Fruit fly (Drosophila melanogaster): Measurements from ENCODE around the gene CG7443.
A peak's percentile ranks its signal among the peaks of the same experiment; 100 is the strongest.

The CG7443 gene

dm6 chr3R:8347279-8347678 is 23.2 kb downstream of the CG7443 start, which contains the start of gene CG7352:
Gene CG7352, plus strand, starts transcription at chr3R:8347579.
- TF ChIP-seq tj (GFP tag; optimal IDR thresholded peaks at IDR 0.05) (no peak), ovo (GFP tag; optimal IDR thresholded peaks at IDR 0.05) (no peak), pad (GFP tag; optimal IDR thresholded peaks at IDR 0.05) (no peak), CG11617 (GFP tag; optimal IDR thresholded peaks at IDR 0.05) (no peak), cic (GFP tag; optimal IDR thresholded peaks at IDR 0.05) (no peak), CG5204 (GFP tag; optimal IDR thresholded peaks at IDR 0.05) (no peak), Mnt (GFP tag; optimal IDR thresholded peaks at IDR 0.05) (no peak), CG33017 (tag; optimal IDR thresholded peaks at IDR 0.05) (no peak), toe (GFP tag; optimal IDR thresholded peaks at IDR 0.05) (no peak), kay (GFP tag; ENCODE audit: borderline replicate concordance) (no peak), Clk (GFP tag; optimal IDR thresholded peaks at IDR 0.05) (no peak), Hr96 (GFP tag; optimal IDR thresholded peaks at IDR 0.05) (no peak), CG1620 (GFP tag; optimal IDR thresholded peaks at IDR 0.05) (no peak)

- TF ChIP-seq toe (GFP tag; optimal IDR thresholded peaks at IDR 0.05) (no peak), CG1620 (GFP tag; optimal IDR thresholded peaks at IDR 0.05) (no peak)
Observed at dm6 chr3R:8347835-8348234, 23.7 kb downstream of the CG7443 start.

dm6 chr3R:8349106-8349448 is 25.0 kb downstream of the CG7443 start:
- TF ChIP-seq toe (GFP tag; optimal IDR thresholded peaks at IDR 0.05) (no peak), kay (GFP tag; ENCODE audit: borderline replicate concordance) (no peak), Hr96 (GFP tag; optimal IDR thresholded peaks at IDR 0.05) (no peak), CG7045 (GFP tag; optimal IDR thresholded peaks at IDR 0.05) (no peak), Crg-1 (GFP tag; optimal IDR thresholded peaks at IDR 0.05) (no peak), Clk (GFP tag; optimal IDR thresholded peaks at IDR 0.05) (no peak)

dm6 chr3R:8349449-8350115 is 25.5 kb downstream of the CG7443 start, which contains the start of gene Atg13:
Gene Atg13, plus strand, starts transcription at chr3R:8349815.
- TF ChIP-seq CG11617 (GFP tag; optimal IDR thresholded peaks at IDR 0.05) (peak; percentile 45), Hr96 (GFP tag; optimal IDR thresholded peaks at IDR 0.05) (no peak), bab1 (GFP tag; optimal IDR thresholded peaks at IDR 0.05) (peak; percentile 46), CG14711 (tag; optimal IDR thresholded peaks at IDR 0.05) (no peak), Clk (GFP tag; optimal IDR thresholded peaks at IDR 0.05) (no peak), CG33017 (tag; optimal IDR thresholded peaks at IDR 0.05) (no peak), CG5204 (GFP tag; optimal IDR thresholded peaks at IDR 0.05) (no peak), kay (GFP tag; ENCODE audit: borderline replicate concordance) (no peak), cnc (optimal IDR thresholded peaks at IDR 0.05) (no peak), ovo (GFP tag; optimal IDR thresholded peaks at IDR 0.05) (no peak), CG12768 (GFP tag; optimal IDR thresholded peaks at IDR 0.05) (peak; percentile 69), CG7101 (tag; optimal IDR thresholded peaks at IDR 0.05) (peak; percentile 7), Mnt (GFP tag; optimal IDR thresholded peaks at IDR 0.05) (peak; percentile 21), CG1620 (GFP tag; optimal IDR thresholded peaks at IDR 0.05) (peak; percentile 56), toe (GFP tag; optimal IDR thresholded peaks at IDR 0.05) (peak; percentile 63), cic (GFP tag; optimal IDR thresholded peaks at IDR 0.05) (peak; percentile 14), tj (GFP tag; optimal IDR thresholded peaks at IDR 0.05) (peak; percentile 45), pad (GFP tag; optimal IDR thresholded peaks at IDR 0.05) (peak; percentile 18)

dm6 chr3R:8352961-8353728 is 29.0 kb downstream of the CG7443 start:
- peak; percentile 92 for TF ChIP-seq cic (GFP tag; optimal IDR thresholded peaks at IDR 0.05)
- TF ChIP-seq kay (GFP tag; ENCODE audit: borderline replicate concordance) = peak; percentile 92
- TF ChIP-seq pad (GFP tag; optimal IDR thresholded peaks at IDR 0.05) = no peak
- TF ChIP-seq CG12768 (GFP tag; optimal IDR thresholded peaks at IDR 0.05) = peak; percentile 43
- TF ChIP-seq Mnt (GFP tag; optimal IDR thresholded peaks at IDR 0.05) = peak; percentile 51
- peak; percentile 40 for TF ChIP-seq toe (GFP tag; optimal IDR thresholded peaks at IDR 0.05)
- peak; percentile 62 for TF ChIP-seq tj (GFP tag; optimal IDR thresholded peaks at IDR 0.05)
- no peak for TF ChIP-seq Clk (GFP tag; optimal IDR thresholded peaks at IDR 0.05)

- TF ChIP-seq toe (GFP tag; optimal IDR thresholded peaks at IDR 0.05) (peak; percentile 45), Hr96 (GFP tag; optimal IDR thresholded peaks at IDR 0.05) (peak; percentile 67), CG12768 (GFP tag; optimal IDR thresholded peaks at IDR 0.05) (peak; percentile 94), CG5204 (GFP tag; optimal IDR thresholded peaks at IDR 0.05) (peak; percentile 39), cnc (optimal IDR thresholded peaks at IDR 0.05) (no peak)
Observed at dm6 chr3R:8353994-8354393, 29.9 kb downstream of the CG7443 start.

- TF ChIP-seq toe (GFP tag; optimal IDR thresholded peaks at IDR 0.05) (no peak), bab1 (GFP tag; optimal IDR thresholded peaks at IDR 0.05) (peak; percentile 80), CG33017 (tag; optimal IDR thresholded peaks at IDR 0.05) (peak; percentile 55), cic (GFP tag; optimal IDR thresholded peaks at IDR 0.05) (peak; percentile 32), CG14711 (tag; optimal IDR thresholded peaks at IDR 0.05) (peak; percentile 77), tj (GFP tag; optimal IDR thresholded peaks at IDR 0.05) (peak; percentile 72), CG7101 (tag; optimal IDR thresholded peaks at IDR 0.05) (peak; percentile 76), pad (GFP tag; optimal IDR thresholded peaks at IDR 0.05) (peak; percentile 27), CG7045 (GFP tag; optimal IDR thresholded peaks at IDR 0.05) (no peak), kay (GFP tag; ENCODE audit: borderline replicate concordance) (peak; percentile 90)
Observed at dm6 chr3R:8354458-8354857, 30.3 kb downstream of the CG7443 start.

All from whole organism, adult.